Worm (Caenorhabditis elegans): ENCODE measurements around the gene ZK930.6.

ZK930.6 gene

DNA sequence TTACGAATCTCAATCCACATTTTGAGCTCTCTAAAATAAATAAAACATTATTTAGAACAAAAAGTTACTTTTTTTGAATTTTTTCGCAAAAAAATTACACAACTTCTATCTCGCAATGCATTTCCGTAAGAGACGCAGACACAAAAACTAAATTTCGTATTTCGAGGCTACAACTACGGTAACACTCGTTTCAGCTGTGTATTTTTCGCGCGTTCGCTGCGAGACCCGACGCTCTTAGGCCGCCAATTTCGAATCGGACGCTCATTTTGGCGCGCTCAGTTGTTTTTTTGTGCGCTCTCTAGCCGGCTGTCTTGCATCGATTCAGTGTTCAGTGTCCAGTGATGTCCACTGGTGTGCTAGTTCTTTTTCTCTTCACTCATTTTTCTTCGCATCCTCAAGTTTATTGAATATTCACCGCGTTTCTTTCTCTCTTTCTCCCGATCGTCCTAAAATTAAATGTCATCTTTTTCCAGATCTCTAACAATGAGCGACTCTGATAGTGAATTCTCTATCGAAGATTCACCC, 9.0 kb upstream of the ZK930.6 start, which contains the start of the genes npp-3 and top-2 (continued):
- TF ChIP-seq pax-3 (tag; optimal IDR thresholded peaks at IDR 0.05) = peak; percentile 88
- TF ChIP-seq ces-1 (GFP tag; optimal IDR thresholded peaks at IDR 0.05) = no peak
- TF ChIP-seq fkh-4 (tag; optimal IDR thresholded peaks at IDR 0.05; ENCODE audit: borderline replicate concordance) = peak; percentile 65
- TF ChIP-seq rnt-1 (tag; optimal IDR thresholded peaks at IDR 0.05) = peak; percentile 94
- TF ChIP-seq ztf-11 (tag; optimal IDR thresholded peaks at IDR 0.05) = peak in 1 of 2 experiments; percentile 63
- TF ChIP-seq elt-3 (tag; optimal IDR thresholded peaks at IDR 0.05) = peak in 4 of 6 experiments; percentile 2 to 93 (median 68)
- TF ChIP-seq lin-39 (tag; optimal IDR thresholded peaks at IDR 0.05) = peak; percentile 83
- peak; percentile 99 to 100 for TF ChIP-seq lin-35 (GFP tag; optimal IDR thresholded peaks at IDR 0.05)
- TF ChIP-seq efl-3 (GFP tag; optimal IDR thresholded peaks at IDR 0.05) = no peak
- no peak for TF ChIP-seq blmp-1 (tag; optimal IDR thresholded peaks at IDR 0.05)
- peak; percentile 73 for TF ChIP-seq nhr-237 (tag; optimal IDR thresholded peaks at IDR 0.05)
- peak; percentile 94 for TF ChIP-seq unc-130 (tag; optimal IDR thresholded peaks at IDR 0.05)
- no peak for TF ChIP-seq nhr-12 (tag; optimal IDR thresholded peaks at IDR 0.05)
- peak; percentile 85 for TF ChIP-seq lir-3 (tag; optimal IDR thresholded peaks at IDR 0.05; ENCODE audit: poor library complexity)
- no peak for TF ChIP-seq zag-1 (tag; optimal IDR thresholded peaks at IDR 0.05)
- TF ChIP-seq C34B4.2 (tag; optimal IDR thresholded peaks at IDR 0.05) = peak; percentile 17
- peak; percentile 94 for TF ChIP-seq nhr-19 (GFP tag; conservative IDR thresholded peaks at IDR 0.05)
- peak; percentile 69 for TF ChIP-seq sox-4 (tag; optimal IDR thresholded peaks at IDR 0.05)
- peak; percentile 97 for TF ChIP-seq nhr-71 (tag; optimal IDR thresholded peaks at IDR 0.05)
- TF ChIP-seq aha-1 (tag; optimal IDR thresholded peaks at IDR 0.05) = peak; percentile 71
- no peak for TF ChIP-seq tlp-1 (tag; optimal IDR thresholded peaks at IDR 0.05)
- TF ChIP-seq elt-2 (tag; optimal IDR thresholded peaks at IDR 0.05) = peak; percentile 56
- TF ChIP-seq nhr-11 (tag; optimal IDR thresholded peaks at IDR 0.05) = peak; percentile 93
- TF ChIP-seq fkh-8 (tag; optimal IDR thresholded peaks at IDR 0.05) = peak; percentile 95
- peak; percentile 80; the same call in 1 of the 2 replicates for TF ChIP-seq mab-9 (GFP tag; IDR thresholded peaks at IDR 0.05)
- no peak for TF ChIP-seq mep-1 (tag; optimal IDR thresholded peaks at IDR 0.05)
- no peak for TF ChIP-seq sptf-1 (tag; optimal IDR thresholded peaks at IDR 0.05)
- TF ChIP-seq grh-1 (GFP tag; IDR thresholded peaks at IDR 0.05) = peak; percentile 89
- peak; percentile 93 for TF ChIP-seq xbp-1 (tag; optimal IDR thresholded peaks at IDR 0.05)
- TF ChIP-seq unc-86 (tag; optimal IDR thresholded peaks at IDR 0.05) = peak; percentile 95
- peak; percentile 36 for TF ChIP-seq nhr-76 (tag; optimal IDR thresholded peaks at IDR 0.05)
- peak; percentile 79 for TF ChIP-seq snpc-4 (tag; optimal IDR thresholded peaks at IDR 0.05)
- no peak for TF ChIP-seq ets-5 (GFP tag; IDR thresholded peaks at IDR 0.05)
- TF ChIP-seq F16B12.6 (tag; optimal IDR thresholded peaks at IDR 0.05) = peak; percentile 74
- peak; percentile 76 for TF ChIP-seq zip-4 (GFP tag; optimal IDR thresholded peaks at IDR 0.05)

DNA sequence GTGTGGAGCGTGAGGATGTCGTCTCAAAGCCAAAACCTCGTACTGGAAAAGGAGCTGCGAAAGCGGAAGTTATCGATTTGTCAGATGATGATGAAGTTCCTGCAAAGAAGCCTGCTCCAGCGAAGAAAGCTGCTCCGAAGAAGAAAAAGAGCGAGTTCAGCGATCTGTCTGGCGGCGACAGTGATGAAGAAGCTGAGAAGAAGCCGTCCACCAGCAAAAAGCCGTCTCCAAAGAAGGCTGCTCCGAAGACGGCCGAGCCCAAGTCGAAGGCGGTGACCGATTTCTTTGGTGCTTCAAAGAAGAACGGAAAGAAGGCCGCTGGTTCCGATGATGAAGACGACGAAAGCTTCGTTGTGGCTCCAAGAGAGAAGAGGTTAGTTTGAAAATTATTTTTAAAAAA, 4.0 kb upstream of the ZK930.6 start:
- TF ChIP-seq unc-98 (GFP tag; IDR thresholded peaks at IDR 0.05) = no peak
- TF ChIP-seq C16A3.4 (tag; optimal IDR thresholded peaks at IDR 0.05) = no peak
- TF ChIP-seq ces-1 (GFP tag; optimal IDR thresholded peaks at IDR 0.05) = no peak
- no peak for TF ChIP-seq zip-4 (GFP tag; optimal IDR thresholded peaks at IDR 0.05)
- TF ChIP-seq hpl-2 (GFP tag; optimal IDR thresholded peaks at IDR 0.05) = no peak
- TF ChIP-seq sptf-1 (tag; optimal IDR thresholded peaks at IDR 0.05) = no peak
- no peak for TF ChIP-seq mep-1 (tag; optimal IDR thresholded peaks at IDR 0.05)
- TF ChIP-seq aly-2 (tag; optimal IDR thresholded peaks at IDR 0.05) = no peak
- no peak for TF ChIP-seq blmp-1 (tag; optimal IDR thresholded peaks at IDR 0.05)
